Fruit fly (Drosophila melanogaster) whole organism, embryonic: ENCODE results near the gene Prp3.
A peak's percentile ranks its signal among the peaks of the same experiment; 100 is the strongest.

Experiments used
- CG11456 ChIP-seq: fragments of 200-800 bp; sonication (Bioruptor generic); IDR thresholded peaks from 3 replicates; pipeline ENCODE4 v1.3.6; 2022; ENCODE audit warnings: missing biosample characterization, missing genetic modification characterization
- CG12104 ChIP-seq: fragments of 200-800 bp; sonication (Bioruptor generic); optimal IDR thresholded peaks from 3 replicates; lab custom pipeline; 2016; ENCODE audit warnings: missing biosample characterization, missing genetic modification characterization
- Nf-YB ChIP-seq: fragments of 200-800 bp; sonication (Bioruptor generic); optimal IDR thresholded peaks from 3 replicates; lab custom pipeline; 2019; ENCODE audit warnings: missing biosample characterization, mild to moderate bottlenecking, missing genetic modification characterization, moderate library complexity
- Xbp1 ChIP-seq: fragments of 200-800 bp; sonication (Bioruptor generic); optimal IDR thresholded peaks from 3 replicates; lab custom pipeline; 2016; ENCODE audit warnings: missing biosample characterization, mild to moderate bottlenecking, missing genetic modification characterization
- ato ChIP-seq: fragments of 200-800 bp; sonication (Bioruptor generic); IDR thresholded peaks from 2 replicates; pipeline ENCODE4 v1.3.6; 2022; ENCODE audit warnings: missing biosample characterization, missing genetic modification characterization; ENCODE audit not compliant: partially characterized antibody
- bbx ChIP-seq: fragments of 200-800 bp; sonication (Bioruptor generic); IDR thresholded peaks from 2 replicates; pipeline ENCODE4 v1.3.6; 2022; ENCODE audit warnings: missing biosample characterization, missing genetic modification characterization; ENCODE audit not compliant: partially characterized antibody
- dan ChIP-seq: fragments of 200-800 bp; sonication (Bioruptor generic); IDR thresholded peaks from 2 replicates; pipeline ENCODE4 v1.3.6; 2022; ENCODE audit warnings: missing biosample characterization, missing genetic modification characterization
- en ChIP-seq: fragments of 200-800 bp; sonication (Bioruptor generic); optimal IDR thresholded peaks from 2 replicates; lab custom pipeline; 2016; ENCODE audit warnings: missing biosample characterization, missing genetic modification characterization
- fd96Cb ChIP-seq: fragments of 200-800 bp; sonication (Bioruptor generic); optimal IDR thresholded peaks from 2 replicates; lab custom pipeline; 2018; ENCODE audit warnings: missing biosample characterization, mild to moderate bottlenecking, missing genetic modification characterization, moderate library complexity
- jing ChIP-seq: fragments of 200-800 bp; sonication (Bioruptor generic); optimal IDR thresholded peaks from 2 replicates; lab custom pipeline; 2018; ENCODE audit warnings: missing biosample characterization, mild to moderate bottlenecking, missing genetic modification characterization
- kay ChIP-seq: fragments of 200-800 bp; sonication (Bioruptor generic); optimal IDR thresholded peaks from 2 replicates; lab custom pipeline; 2016; ENCODE audit warnings: missing biosample characterization, missing genetic modification characterization
- sr ChIP-seq: fragments of 200-800 bp; sonication (Bioruptor generic); IDR thresholded peaks from 3 replicates; pipeline ENCODE4 v1.3.6; 2022; ENCODE audit warnings: missing biosample characterization, missing genetic modification characterization

- TF ChIP-seq CG11456, result no peak
- TF ChIP-seq en (GFP tag; lab: Kevin White, UChicago), result no peak
- 0 out of 2 replicates have a peak, but pooled peaks have one; percentile 15 for TF ChIP-seq bbx
- no peak for TF ChIP-seq sr (GFP tag; lab: Robert Waterston, UW)
- no peak for TF ChIP-seq fd96Cb (tag; lab: Kevin White, UChicago)
- TF ChIP-seq ato (GFP tag; lab: Robert Waterston, UW), result no peak
- no peak for TF ChIP-seq kay (GFP tag; lab: Kevin White, UChicago)
- peak; percentile 28 for TF ChIP-seq Xbp1
- no peak for TF ChIP-seq jing (GFP tag; lab: Kevin White, UChicago)
- TF ChIP-seq dan, result no peak
- no peak for TF ChIP-seq CG12104 (GFP tag; lab: Kevin White, UChicago)
- TF ChIP-seq Nf-YB, result no peak
Observed at dm6 chr3L:19910054-19910414, at the start of gene Prp3, which contains the start of gene Mi-2.
